Worm (Caenorhabditis elegans) whole organism, L3 larva: ENCODE results near the gene R11D1.1.

Source experiments
- aly-2 ChIP-seq: fragments of 150-350 bp; optimal IDR thresholded peaks from 2 replicates; lab custom pipeline; 2014; ENCODE audit warnings: missing biosample characterization, missing genetic modification characterization
- ama-1 ChIP-seq: fragments of 150-350 bp; optimal IDR thresholded peaks from 2 replicates; lab custom pipeline; 2018
- egl-27 ChIP-seq: sonication (generic microtip); optimal IDR thresholded peaks from 4 replicates; lab custom pipeline; 2017; ENCODE audit warnings: missing biosample characterization, missing genetic modification reagents, missing genetic modification characterization
- elt-2 ChIP-seq: sonication (generic microtip); optimal IDR thresholded peaks from 2 replicates; lab custom pipeline; 2016; ENCODE audit warnings: missing genetic modification reagents, mild to moderate bottlenecking, missing genetic modification characterization, missing compliant biosample characterization
- fkh-10 ChIP-seq: sonication (generic microtip); optimal IDR thresholded peaks from 2 replicates; lab custom pipeline; 2017; ENCODE audit warnings: missing biosample characterization, missing genetic modification reagents, missing genetic modification characterization
- lin-39 ChIP-seq: fragments of 150-350 bp; optimal IDR thresholded peaks from 2 replicates; lab custom pipeline; 2018; ENCODE audit warnings: missing biosample characterization, missing genetic modification reagents, missing genetic modification characterization
- mdl-1 ChIP-seq: fragments of 150-350 bp; optimal IDR thresholded peaks from 2 replicates; lab custom pipeline; 2014; ENCODE audit warnings: missing biosample characterization, missing genetic modification characterization
- skn-1 ChIP-seq: fragments of 150-350 bp; optimal IDR thresholded peaks from 2 replicates; lab custom pipeline; 2014; ENCODE audit warnings: missing biosample characterization, missing genetic modification characterization
- snpc-4 ChIP-seq: fragments of 150-350 bp; optimal IDR thresholded peaks from 2 replicates; lab custom pipeline; 2014; ENCODE audit warnings: missing biosample characterization, missing genetic modification characterization

DNA sequence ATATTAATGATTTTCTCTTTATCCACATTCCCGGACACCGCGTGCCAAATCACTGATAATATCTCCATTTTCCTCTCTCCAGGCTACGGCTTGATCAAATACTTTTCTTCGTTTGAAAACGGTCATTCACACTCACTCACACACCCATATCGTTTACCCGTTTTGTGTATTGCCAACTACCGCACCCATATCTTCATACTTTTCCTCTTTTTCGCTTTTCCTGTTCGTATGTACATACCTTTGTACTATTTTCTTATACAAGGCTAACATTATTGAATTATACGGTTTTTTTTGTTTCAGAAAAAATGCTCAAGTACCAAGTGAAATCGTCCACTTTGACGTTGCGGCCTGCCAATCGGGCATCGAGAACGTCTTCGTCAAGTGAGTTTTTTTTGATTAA is 36.3 kb upstream of the R11D1.1 start, which contains the start of gene W05B10.4:
- TF ChIP-seq elt-2: no peak
- TF ChIP-seq lin-39: no peak
- TF ChIP-seq ama-1 (lab: Kevin White, UChicago): no peak
- TF ChIP-seq skn-1 (tag; lab: Kevin White, UChicago): no peak
- TF ChIP-seq snpc-4: no peak
- TF ChIP-seq egl-27 (tag; lab: Kevin White, UChicago): no peak
- no peak for TF ChIP-seq fkh-10
- no peak for TF ChIP-seq mdl-1 (tag; lab: Kevin White, UChicago)
- TF ChIP-seq aly-2 (tag; lab: Kevin White, UChicago): no peak
